Fruit fly (Drosophila melanogaster): ENCODE measurements around the gene CG32277.

DNA sequence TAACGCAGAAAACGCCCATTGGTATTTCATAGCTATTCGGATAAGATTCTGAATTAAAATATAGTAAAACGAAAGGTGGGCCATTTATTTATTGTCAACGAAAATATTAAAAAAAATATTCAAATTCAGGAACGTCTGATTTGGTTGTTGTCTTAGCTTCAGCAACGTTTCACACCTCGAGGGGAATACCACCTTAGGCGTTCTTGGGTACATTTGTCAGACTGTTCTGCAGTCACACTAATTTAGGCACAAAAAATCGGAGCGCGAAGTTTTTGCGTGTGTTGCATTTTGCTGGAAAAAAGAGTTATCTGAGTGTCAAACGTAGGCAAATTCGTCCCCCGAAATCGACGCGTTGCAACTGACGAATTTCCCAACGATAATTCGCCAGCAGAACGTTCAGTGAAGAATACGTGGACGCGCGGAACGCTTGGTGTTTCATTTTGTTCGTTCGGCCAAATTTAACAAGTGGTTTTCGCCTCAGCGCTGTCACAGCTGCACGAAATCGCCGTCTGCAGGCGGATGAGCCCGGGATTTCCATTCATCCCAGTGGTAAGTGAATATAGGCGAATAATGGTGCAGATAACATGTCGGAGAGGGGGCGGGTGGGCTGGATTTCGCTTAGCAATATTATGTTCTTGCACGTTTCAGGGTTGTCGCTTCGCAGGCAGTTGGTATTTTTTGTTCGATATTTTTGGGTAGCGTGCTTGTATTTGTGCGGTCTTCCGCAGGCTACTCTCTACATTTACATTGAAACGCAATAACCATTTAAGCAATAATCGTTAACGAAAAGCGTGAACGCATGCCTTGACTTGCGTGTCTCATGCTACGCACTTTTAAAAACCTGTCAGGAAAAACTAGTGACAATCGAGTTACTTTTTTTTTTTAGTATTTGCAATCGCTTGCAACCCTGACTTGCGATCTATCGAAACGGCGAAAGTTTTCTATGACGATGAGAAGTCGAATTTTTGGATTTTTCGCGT lies 19.8 kb upstream of the CG32277 start, which contains the start of gene Larp4B:
- no peak for TF ChIP-seq gl (tag; optimal IDR thresholded peaks at IDR 0.05)
- TF ChIP-seq CG14655 (GFP tag; optimal IDR thresholded peaks at IDR 0.05), result no peak
- no peak for TF ChIP-seq EcR (GFP tag; optimal IDR thresholded peaks at IDR 0.05)
- TF ChIP-seq CG32121 (GFP tag; IDR thresholded peaks at IDR 0.05), result no peak
- no peak for TF ChIP-seq CG34367 (tag; optimal IDR thresholded peaks at IDR 0.05)
- TF ChIP-seq CG4496 (GFP tag; IDR thresholded peaks at IDR 0.05), result no peak
- TF ChIP-seq Ets98B (GFP tag; IDR thresholded peaks at IDR 0.05), result no peak

Data from whole organism, pupa.